Fruit fly (Drosophila melanogaster): ENCODE data around the gene CG9686.
A peak's percentile ranks its signal among the peaks of the same experiment; 100 is the strongest.

CG9686 gene

DNA sequence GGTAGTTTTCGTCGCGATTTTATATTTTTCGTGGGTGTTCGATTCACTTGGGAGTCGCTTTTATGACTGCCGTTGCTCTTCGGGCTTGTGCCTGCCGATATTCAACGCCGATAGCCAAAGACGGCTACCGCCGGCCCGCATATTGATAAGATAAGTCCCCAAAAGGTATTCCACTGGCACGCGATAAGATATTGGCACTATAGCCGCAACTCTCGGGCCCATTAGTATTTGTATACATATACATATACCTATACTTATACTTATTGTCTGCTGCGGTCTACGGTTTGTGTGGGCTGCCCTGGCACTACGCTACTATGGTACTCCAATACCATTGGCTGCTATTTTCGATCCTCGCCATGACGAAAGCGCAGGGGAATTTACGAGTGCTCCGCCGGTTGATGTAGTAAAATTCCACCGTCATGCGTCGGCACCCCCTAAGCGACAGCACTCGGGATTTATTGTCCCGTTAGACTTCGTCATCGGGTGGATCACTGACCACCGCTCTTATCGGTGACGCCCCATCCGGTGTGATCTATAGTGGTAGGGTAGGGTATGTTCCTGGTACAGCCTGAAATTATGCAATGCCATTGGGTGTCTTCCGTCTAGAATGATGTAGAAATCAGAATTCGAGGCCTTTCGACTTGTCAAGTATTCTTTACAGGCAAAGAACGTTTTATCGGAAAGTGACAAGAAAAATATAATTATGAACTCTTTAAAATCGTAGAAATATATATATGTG, 11.0 kb upstream of the CG9686 start, which contains the start of gene CG45060 (continued):
- no peak for TF ChIP-seq Poxn (GFP tag; IDR thresholded peaks at IDR 0.05)
- TF ChIP-seq Nf-YB (GFP tag; optimal IDR thresholded peaks at IDR 0.05): peak; percentile 82
- TF ChIP-seq cwo (GFP tag; optimal IDR thresholded peaks at IDR 0.05): peak; percentile 26
- TF ChIP-seq slbo (GFP tag; IDR thresholded peaks at IDR 0.05): no peak
- no peak for TF ChIP-seq ATbp (GFP tag; optimal IDR thresholded peaks at IDR 0.05)
- no peak for TF ChIP-seq Vsx1 (GFP tag; optimal IDR thresholded peaks at IDR 0.05)
- no peak for TF ChIP-seq ems (GFP tag; optimal IDR thresholded peaks at IDR 0.05)
- TF ChIP-seq ftz-f1 (GFP tag; optimal IDR thresholded peaks at IDR 0.05): no peak
- peak; percentile 32 for TF ChIP-seq cg (GFP tag; optimal IDR thresholded peaks at IDR 0.05)
- TF ChIP-seq pho (GFP tag; optimal IDR thresholded peaks at IDR 0.05): no peak
- TF ChIP-seq CG11696 (GFP tag; IDR thresholded peaks at IDR 0.05): no peak
- peak; percentile 47 for TF ChIP-seq D19A (tag; optimal IDR thresholded peaks at IDR 0.05)
- no peak for TF ChIP-seq CG6689 (GFP tag; IDR thresholded peaks at IDR 0.05)
- TF ChIP-seq vvl (GFP tag; IDR thresholded peaks at IDR 0.05): no peak
- TF ChIP-seq CG12942 (GFP tag; optimal IDR thresholded peaks at IDR 0.05): no peak
- no peak for TF ChIP-seq pan (optimal IDR thresholded peaks at IDR 0.05)
- no peak for TF ChIP-seq pan (GFP tag; optimal IDR thresholded peaks at IDR 0.05 in 1 of 2, IDR thresholded peaks at IDR 0.05 in 1 of 2)
- TF ChIP-seq cas (GFP tag; IDR thresholded peaks at IDR 0.05): no peak
- no peak for TF ChIP-seq CG10274 (GFP tag; optimal IDR thresholded peaks at IDR 0.05)
- TF ChIP-seq CG2116 (GFP tag; optimal IDR thresholded peaks at IDR 0.05): no peak
- peak; percentile 52 for TF ChIP-seq Med (GFP tag)
- no peak for TF ChIP-seq CG17385 (GFP tag; optimal IDR thresholded peaks at IDR 0.05)
- TF ChIP-seq CG33557 (GFP tag; optimal IDR thresholded peaks at IDR 0.05): no peak
- no peak for TF ChIP-seq Dek (tag; optimal IDR thresholded peaks at IDR 0.05)
- TF ChIP-seq CG11093 (GFP tag; IDR thresholded peaks at IDR 0.05): no peak
- no peak for TF ChIP-seq HLH4C (GFP tag; IDR thresholded peaks at IDR 0.05; ENCODE audit: partially characterized antibody)
- TF ChIP-seq CG3065 (GFP tag; optimal IDR thresholded peaks at IDR 0.05): no peak
- TF ChIP-seq otp (GFP tag; IDR thresholded peaks at IDR 0.05): no peak
- TF ChIP-seq Rx (GFP tag; IDR thresholded peaks at IDR 0.05): no peak
- peak; percentile 30; the same call in 1 of the 2 replicates for TF ChIP-seq CG32532 (GFP tag; IDR thresholded peaks at IDR 0.05)
- peak; percentile 68 for TF ChIP-seq exex (tag; optimal IDR thresholded peaks at IDR 0.05)
- TF ChIP-seq Ssrp (tag; optimal IDR thresholded peaks at IDR 0.05): no peak
- no peak for TF ChIP-seq MBD-R2 (GFP tag; IDR thresholded peaks at IDR 0.05)
- peak; percentile 95 for TF ChIP-seq sug (tag; optimal IDR thresholded peaks at IDR 0.05)
- no peak for TF ChIP-seq Sin3A (optimal IDR thresholded peaks at IDR 0.05)
- no peak for TF ChIP-seq chn (GFP tag; optimal IDR thresholded peaks at IDR 0.05)
- no peak for TF ChIP-seq da (GFP tag; optimal IDR thresholded peaks at IDR 0.05)
- no peak for TF ChIP-seq zen2 (GFP tag; IDR thresholded peaks at IDR 0.05; ENCODE audit: partially characterized antibody)
- TF ChIP-seq Usf (GFP tag; optimal IDR thresholded peaks at IDR 0.05): no peak
- TF ChIP-seq CG1233 (GFP tag; optimal IDR thresholded peaks at IDR 0.05): no peak
- TF ChIP-seq CG2889 (GFP tag; IDR thresholded peaks at IDR 0.05): no peak
- TF ChIP-seq aop (GFP tag; IDR thresholded peaks at IDR 0.05): no peak
- no peak for TF ChIP-seq MESR4 (GFP tag; optimal IDR thresholded peaks at IDR 0.05)
- TF ChIP-seq hth (optimal IDR thresholded peaks at IDR 0.05): no peak
- TF ChIP-seq h (optimal IDR thresholded peaks at IDR 0.05): no peak
- TF ChIP-seq Mes4 (GFP tag; optimal IDR thresholded peaks at IDR 0.05): no peak
- TF ChIP-seq CG4730 (GFP tag; IDR thresholded peaks at IDR 0.05): no peak
- TF ChIP-seq zfh1 (GFP tag; IDR thresholded peaks at IDR 0.05): no peak
- no peak for TF ChIP-seq HLHmδ (GFP tag; optimal IDR thresholded peaks at IDR 0.05)

Data from whole organism, embryonic.